Worm (Caenorhabditis elegans) whole organism, L1 larva: ENCODE measurements around the gene K09F5.6.

Experiments used
- alr-1 ChIP-seq: fragments of 200-800 bp; sonication (Bioruptor generic); optimal IDR thresholded peaks from 2 replicates; lab custom pipeline; 2018; ENCODE audit warnings: borderline replicate concordance, mild to moderate bottlenecking, missing genetic modification characterization, missing compliant biosample characterization
- ama-1 ChIP-seq: fragments of 150-350 bp; optimal IDR thresholded peaks from 2 replicates; lab custom pipeline; 2014
- ceh-63 ChIP-seq: fragments of 200-800 bp; sonication (Bioruptor generic); optimal IDR thresholded peaks from 2 replicates; lab custom pipeline; 2018; ENCODE audit warnings: mild to moderate bottlenecking, missing genetic modification characterization, missing compliant biosample characterization
- elt-2 ChIP-seq: sonication (generic microtip); optimal IDR thresholded peaks from 2 replicates; lab custom pipeline; 2016; ENCODE audit warnings: missing genetic modification characterization, mild to moderate bottlenecking, inconsistent platforms, missing compliant biosample characterization, missing genetic modification reagents
- jun-1 ChIP-seq: fragments of 150-350 bp; optimal IDR thresholded peaks from 2 replicates; lab custom pipeline; 2014; ENCODE audit warnings: missing biosample characterization, missing genetic modification reagents, missing genetic modification characterization
- mef-2 ChIP-seq: fragments of 150-350 bp; optimal IDR thresholded peaks from 2 replicates; lab custom pipeline; 2014; ENCODE audit warnings: missing biosample characterization, missing genetic modification characterization
- mep-1 ChIP-seq: fragments of 150-350 bp; optimal IDR thresholded peaks from 2 replicates; lab custom pipeline; 2014; ENCODE audit warnings: missing biosample characterization, missing genetic modification characterization
- nhr-19 ChIP-seq: fragments of 200-800 bp; sonication (Bioruptor generic); conservative IDR thresholded peaks from 2 replicates; pipeline ENCODE4 v1.3.6; 2022; ENCODE audit warnings: missing genetic modification characterization, missing compliant biosample characterization
- nhr-237 ChIP-seq: fragments of 150-350 bp; optimal IDR thresholded peaks from 2 replicates; lab custom pipeline; 2014; ENCODE audit warnings: missing biosample characterization, missing genetic modification characterization
- pqm-1 ChIP-seq: sonication (generic microtip); optimal IDR thresholded peaks from 3 replicates; lab custom pipeline; 2017; ENCODE audit warnings: missing biosample characterization, missing genetic modification characterization
- sox-4 ChIP-seq: sonication (generic microtip); optimal IDR thresholded peaks from 2 replicates; lab custom pipeline; 2016; ENCODE audit warnings: missing genetic modification characterization, missing compliant biosample characterization
- ztf-11 ChIP-seq, 2 experiments: sonication (generic microtip); optimal IDR thresholded peaks; 2 replicates each; lab custom pipeline; 2016 to 2017; ENCODE audit warnings: missing genetic modification characterization in 2 of 2, missing biosample characterization in 1 of 2, missing compliant biosample characterization in 1 of 2

ce11 chrX:7712887-7713286 is 6.2 kb upstream of the K09F5.6 start:
- TF ChIP-seq alr-1 (tag; lab: Kevin White, UChicago) (no peak), nhr-237 (tag; lab: Kevin White, UChicago) (no peak), sox-4 (no peak), pqm-1 (tag; lab: Kevin White, UChicago) (no peak), nhr-19 (no peak), mep-1 (no peak), mef-2 (no peak), ceh-63 (no peak), jun-1 (tag; lab: Kevin White, UChicago) (no peak), elt-2 (tag; lab: Kevin White, UChicago) (no peak), ama-1 (lab: Kevin White, UChicago) (no peak), ztf-11 (tag; optimal IDR thresholded peaks at IDR 0.05; lab: Kevin White, UChicago) (no peak)
